Worm (Caenorhabditis elegans) whole organism, mixed stage, embryonic: Measurements from ENCODE around the gene suox-1.
A peak's percentile ranks its signal among the peaks of the same experiment; 100 is the strongest.

Experiments used
- ces-1 ChIP-seq: fragments of 150-350 bp; optimal IDR thresholded peaks from 2 replicates; lab custom pipeline; 2014; ENCODE audit warnings: missing biosample characterization, missing genetic modification reagents, missing genetic modification characterization
- nhr-237 ChIP-seq: fragments of 150-350 bp; optimal IDR thresholded peaks from 2 replicates; lab custom pipeline; 2014; ENCODE audit warnings: missing biosample characterization, missing genetic modification characterization
- sem-2 ChIP-seq: fragments of 200-800 bp; sonication (Bioruptor generic); optimal IDR thresholded peaks from 2 replicates; lab custom pipeline; 2018; ENCODE audit warnings: mild to moderate bottlenecking, missing genetic modification characterization, missing compliant biosample characterization
- unc-39 ChIP-seq: fragments of 150-350 bp; optimal IDR thresholded peaks from 2 replicates; lab custom pipeline; 2014; ENCODE audit warnings: missing biosample characterization, missing genetic modification characterization

suox-1 gene

DNA sequence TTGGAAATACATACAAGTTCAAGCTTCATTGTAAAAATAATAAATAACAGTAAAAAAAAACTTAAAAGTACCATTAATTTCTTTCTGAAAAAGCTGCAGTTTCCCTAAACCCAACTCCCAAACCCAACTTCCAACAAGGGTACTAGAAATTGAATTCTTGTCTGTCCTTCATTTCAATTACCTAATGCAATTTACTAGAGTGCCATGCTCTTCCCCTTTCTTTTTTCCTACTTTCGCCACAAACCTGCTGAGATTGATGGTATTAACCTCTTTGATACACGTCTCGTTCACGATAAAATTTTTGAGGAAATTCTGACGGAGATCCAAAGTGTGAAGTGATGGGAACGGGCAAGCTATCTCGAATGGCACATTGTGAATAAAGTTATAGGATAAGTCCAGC is 50.5 kb downstream of the suox-1 start:
- no peak for TF ChIP-seq nhr-237 (tag; lab: Kevin White, UChicago)
- no peak for TF ChIP-seq sem-2
- TF ChIP-seq unc-39 (tag; lab: Kevin White, UChicago) = no peak
- TF ChIP-seq ces-1 (GFP tag; lab: Kevin White, UChicago) = peak; percentile 93
